Worm (Caenorhabditis elegans) whole organism, mixed stage, embryonic: ENCODE data around the gene F58F9.9.

Experiments
- M03D4.4 ChIP-seq: sonication (generic microtip); optimal IDR thresholded peaks from 2 replicates; lab custom pipeline; 2017; ENCODE audit warnings: mild to moderate bottlenecking, missing genetic modification characterization, missing compliant biosample characterization
- bed-3 ChIP-seq: fragments of 200-800 bp; sonication (Bioruptor generic); optimal IDR thresholded peaks from 3 replicates; lab custom pipeline; 2018; ENCODE audit warnings: mild to moderate bottlenecking, missing genetic modification characterization, moderate library complexity, missing compliant biosample characterization
- ceh-39 ChIP-seq: fragments of 150-350 bp; optimal IDR thresholded peaks from 2 replicates; lab custom pipeline; 2014; ENCODE audit warnings: missing biosample characterization, missing genetic modification characterization
- ceh-43 ChIP-seq: fragments of 200-800 bp; sonication (Bioruptor generic); optimal IDR thresholded peaks from 2 replicates; lab custom pipeline; 2018; ENCODE audit warnings: mild to moderate bottlenecking, missing genetic modification characterization, moderate library complexity, missing compliant biosample characterization
- ceh-83 ChIP-seq: fragments of 200-800 bp; sonication (Bioruptor generic); optimal IDR thresholded peaks from 2 replicates; lab custom pipeline; 2018; ENCODE audit warnings: mild to moderate bottlenecking, missing genetic modification characterization, missing compliant biosample characterization
- ces-1 ChIP-seq: fragments of 150-350 bp; optimal IDR thresholded peaks from 2 replicates; lab custom pipeline; 2014; ENCODE audit warnings: missing biosample characterization, missing genetic modification reagents, missing genetic modification characterization
- cnd-1 ChIP-seq: fragments of 200-800 bp; sonication (Bioruptor generic); optimal IDR thresholded peaks from 2 replicates; lab custom pipeline; 2018; ENCODE audit warnings: mild to moderate bottlenecking, missing genetic modification characterization, missing compliant biosample characterization
- drap-1 ChIP-seq: fragments of 200-800 bp; sonication (Bioruptor generic); optimal IDR thresholded peaks from 3 replicates; lab custom pipeline; 2018; ENCODE audit warnings: mild to moderate bottlenecking, missing genetic modification characterization, missing compliant biosample characterization
- elt-1 ChIP-seq: sonication (generic microtip); optimal IDR thresholded peaks from 2 replicates; lab custom pipeline; 2017; ENCODE audit warnings: missing genetic modification characterization, mild to moderate bottlenecking, missing compliant biosample characterization, antibody characterized with exemption, moderate library complexity, borderline replicate concordance; ENCODE audit not compliant: insufficient read depth
- elt-3 ChIP-seq: fragments of 150-350 bp; optimal IDR thresholded peaks from 2 replicates; lab custom pipeline; 2014; ENCODE audit warnings: missing biosample characterization, missing genetic modification characterization
- flh-1 ChIP-seq: fragments of 200-800 bp; sonication (Bioruptor generic); optimal IDR thresholded peaks from 2 replicates; lab custom pipeline; 2018; ENCODE audit warnings: mild to moderate bottlenecking, missing genetic modification characterization, moderate library complexity, missing compliant biosample characterization
- lin-13 ChIP-seq: fragments of 150-350 bp; optimal IDR thresholded peaks from 2 replicates; lab custom pipeline; 2014; ENCODE audit warnings: missing biosample characterization, missing genetic modification characterization
- lsy-2 ChIP-seq: fragments of 150-350 bp; optimal IDR thresholded peaks from 2 replicates; lab custom pipeline; 2014; ENCODE audit warnings: missing biosample characterization, missing genetic modification characterization
- mab-5 ChIP-seq: fragments of 150-350 bp; optimal IDR thresholded peaks from 2 replicates; lab custom pipeline; 2014; ENCODE audit warnings: missing biosample characterization, missing genetic modification characterization
- mep-1 ChIP-seq: fragments of 150-350 bp; optimal IDR thresholded peaks from 2 replicates; lab custom pipeline; 2017; ENCODE audit warnings: missing biosample characterization, missing genetic modification reagents, missing genetic modification characterization, inconsistent platforms
- mls-2 ChIP-seq: sonication (generic microtip); optimal IDR thresholded peaks from 2 replicates; lab custom pipeline; 2016; ENCODE audit warnings: mild to moderate bottlenecking, missing genetic modification characterization, moderate library complexity, missing compliant biosample characterization
- nhr-12 ChIP-seq: fragments of 150-350 bp; optimal IDR thresholded peaks from 2 replicates; lab custom pipeline; 2014; ENCODE audit warnings: missing biosample characterization, missing genetic modification characterization
- nhr-2 ChIP-seq: fragments of 150-350 bp; optimal IDR thresholded peaks from 2 replicates; lab custom pipeline; 2014; ENCODE audit warnings: missing biosample characterization, missing genetic modification characterization
- nhr-237 ChIP-seq: fragments of 150-350 bp; optimal IDR thresholded peaks from 2 replicates; lab custom pipeline; 2014; ENCODE audit warnings: missing biosample characterization, missing genetic modification characterization
- nhr-28 ChIP-seq: fragments of 150-350 bp; optimal IDR thresholded peaks from 2 replicates; lab custom pipeline; 2014; ENCODE audit warnings: missing biosample characterization, missing genetic modification characterization
- nhr-76 ChIP-seq: sonication (generic microtip); optimal IDR thresholded peaks from 2 replicates; lab custom pipeline; 2017; ENCODE audit warnings: missing biosample characterization, missing genetic modification characterization
- pha-4 ChIP-seq: fragments of 150-350 bp; optimal IDR thresholded peaks from 2 replicates; lab custom pipeline; 2018; ENCODE audit warnings: missing biosample characterization, missing genetic modification reagents, missing genetic modification characterization
- sem-2 ChIP-seq: fragments of 200-800 bp; sonication (Bioruptor generic); optimal IDR thresholded peaks from 2 replicates; lab custom pipeline; 2018; ENCODE audit warnings: mild to moderate bottlenecking, missing genetic modification characterization, missing compliant biosample characterization
- snpc-4 ChIP-seq: fragments of 150-350 bp; optimal IDR thresholded peaks from 2 replicates; lab custom pipeline; 2014; ENCODE audit warnings: missing biosample characterization, missing genetic modification characterization
- sptf-1 ChIP-seq: sonication (generic microtip); optimal IDR thresholded peaks from 2 replicates; lab custom pipeline; 2017; ENCODE audit warnings: mild to moderate bottlenecking, missing genetic modification characterization, moderate library complexity, missing compliant biosample characterization
- tbx-8 ChIP-seq: fragments of 200-800 bp; sonication (Bioruptor generic); optimal IDR thresholded peaks from 2 replicates; lab custom pipeline; 2018; ENCODE audit warnings: mild to moderate bottlenecking, missing genetic modification characterization, moderate library complexity, missing compliant biosample characterization
- unc-120 ChIP-seq: sonication (generic microtip); optimal IDR thresholded peaks from 2 replicates; lab custom pipeline; 2017; ENCODE audit warnings: missing genetic modification characterization, missing compliant biosample characterization; ENCODE audit not compliant: poor library complexity, severe bottlenecking
- unc-39 ChIP-seq: fragments of 150-350 bp; optimal IDR thresholded peaks from 2 replicates; lab custom pipeline; 2014; ENCODE audit warnings: missing biosample characterization, missing genetic modification characterization
- unc-62 ChIP-seq: fragments of 150-350 bp; optimal IDR thresholded peaks from 2 replicates; lab custom pipeline; 2014; ENCODE audit warnings: missing biosample characterization, missing genetic modification reagents, missing genetic modification characterization
- zip-8 ChIP-seq: fragments of 150-350 bp; optimal IDR thresholded peaks from 2 replicates; lab custom pipeline; 2014; ENCODE audit warnings: missing biosample characterization, missing genetic modification characterization
- ztf-11 ChIP-seq: fragments of 150-350 bp; optimal IDR thresholded peaks from 2 replicates; lab custom pipeline; 2014; ENCODE audit warnings: missing biosample characterization, missing genetic modification characterization

Gene F58F9.9

DNA sequence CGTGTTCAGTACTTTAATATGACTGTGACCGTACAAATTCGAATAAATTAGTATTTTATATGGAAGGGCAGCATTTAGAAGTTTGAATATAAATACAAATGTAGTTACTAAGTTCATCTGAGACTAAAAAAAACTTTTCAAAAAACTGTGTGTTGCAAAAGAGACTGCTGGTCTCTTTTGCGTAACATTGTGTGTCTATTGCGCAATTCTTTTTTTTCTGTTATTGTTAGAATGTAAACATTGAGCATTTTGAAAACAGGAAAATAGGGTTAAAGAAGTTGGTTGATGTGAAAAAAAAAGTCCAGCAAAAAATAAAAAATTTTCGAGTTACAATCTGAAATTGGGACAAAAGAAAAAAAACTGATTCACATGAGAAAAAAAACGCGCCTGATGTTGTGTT, 30.8 kb upstream of the F58F9.9 start:
- TF ChIP-seq unc-120 (tag; lab: Kevin White, UChicago) (no peak), zip-8 (tag; lab: Kevin White, UChicago) (peak; percentile 96)

ce11 chrIV:6210574-6210973, 29.5 kb upstream of the F58F9.9 start, which contains the start of the genes ugt-24 and C49A9.6:
Gene ugt-24, minus strand, starts transcription at chrIV:6210720.
Gene C49A9.6, plus strand, starts transcription at chrIV:6210936.
- TF ChIP-seq elt-1 (tag; lab: Kevin White, UChicago): no peak
- TF ChIP-seq M03D4.4 (tag; lab: Kevin White, UChicago): no peak
- TF ChIP-seq unc-39: no peak
- no peak for TF ChIP-seq ceh-43 (GFP tag; lab: Kevin White, UChicago)
- TF ChIP-seq mls-2 (tag; lab: Kevin White, UChicago): no peak
- no peak for TF ChIP-seq bed-3 (GFP tag; lab: Kevin White, UChicago)
- no peak for TF ChIP-seq cnd-1 (tag; lab: Kevin White, UChicago)
- TF ChIP-seq unc-120 (tag; lab: Kevin White, UChicago): no peak
- TF ChIP-seq ces-1 (GFP tag; lab: Kevin White, UChicago): no peak
- TF ChIP-seq ztf-11 (tag; lab: Kevin White, UChicago): no peak
- no peak for TF ChIP-seq nhr-28 (tag; lab: Kevin White, UChicago)
- no peak for TF ChIP-seq sem-2 (GFP tag; lab: Kevin White, UChicago)
- no peak for TF ChIP-seq lin-13 (tag; lab: Kevin White, UChicago)
- TF ChIP-seq pha-4 (tag; lab: Kevin White, UChicago): no peak
- TF ChIP-seq nhr-12 (tag; lab: Kevin White, UChicago): no peak
- no peak for TF ChIP-seq elt-3 (tag; lab: Kevin White, UChicago)
- TF ChIP-seq ceh-39: no peak

DNA sequence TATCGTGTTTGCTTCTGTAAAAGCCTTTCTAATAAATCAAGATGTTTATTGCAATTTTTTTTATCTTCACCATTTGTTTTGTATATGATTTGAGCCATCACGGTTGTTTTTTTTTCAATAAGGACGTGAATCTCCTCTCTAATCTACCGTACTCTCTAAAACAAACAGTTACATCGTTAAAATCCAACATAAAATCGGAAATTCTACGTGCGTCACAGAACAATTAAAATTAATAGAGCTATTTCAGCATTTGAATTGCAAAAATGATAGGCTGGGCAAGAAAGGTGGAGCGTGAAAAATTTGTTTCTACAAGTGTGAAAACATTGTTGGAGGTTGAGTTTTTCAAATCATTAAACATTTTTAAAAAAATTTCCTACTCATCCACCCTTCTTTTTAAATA, 26.7 kb upstream of the F58F9.9 start, which contains the start of gene C49A9.5:
TSS of gene C49A9.5 (plus strand) at position 271 of the 400 bp plus-strand sequence.
- TF ChIP-seq sptf-1 (tag; lab: Kevin White, UChicago) (no peak), pha-4 (tag; lab: Kevin White, UChicago) (no peak), lin-13 (tag; lab: Kevin White, UChicago) (no peak), M03D4.4 (tag; lab: Kevin White, UChicago) (no peak), ceh-83 (GFP tag; lab: Kevin White, UChicago) (no peak), nhr-28 (tag; lab: Kevin White, UChicago) (no peak), unc-62 (GFP tag; lab: Kevin White, UChicago) (no peak), ces-1 (GFP tag; lab: Kevin White, UChicago) (no peak), nhr-237 (tag; lab: Kevin White, UChicago) (no peak), flh-1 (GFP tag; lab: Kevin White, UChicago) (no peak), snpc-4 (tag; lab: Kevin White, UChicago) (no peak), ceh-43 (GFP tag; lab: Kevin White, UChicago) (no peak), mls-2 (tag; lab: Kevin White, UChicago) (no peak), mab-5 (no peak)
- TF ChIP-seq, all 35 proteins: peak for 0

DNA sequence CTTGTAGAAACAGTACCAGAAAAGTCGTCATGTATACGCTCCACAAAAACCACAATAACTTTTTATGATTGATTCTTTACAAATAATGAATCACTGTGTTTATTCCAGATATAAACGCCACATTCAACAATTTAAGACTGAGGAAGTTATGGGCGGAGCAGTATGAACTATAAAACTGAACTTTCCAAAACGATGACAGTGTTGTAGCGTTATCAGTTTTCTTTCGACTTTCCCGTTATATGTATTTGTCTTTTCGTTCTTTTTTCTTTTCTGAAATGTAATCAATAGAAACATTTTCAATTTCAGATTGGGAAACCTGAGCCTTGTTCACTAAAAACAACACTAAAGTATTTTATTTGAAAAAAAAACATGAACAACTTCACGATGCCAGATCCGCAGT, 23.0 kb upstream of the F58F9.9 start, which contains the start of gene C49A9.9:
TSS of gene C49A9.9 (plus strand) at position 307 of the 400 bp plus-strand sequence.
- no peak for TF ChIP-seq ces-1 (GFP tag; lab: Kevin White, UChicago)
- no peak for TF ChIP-seq nhr-76 (tag; lab: Kevin White, UChicago)
- TF ChIP-seq tbx-8: no peak
- no peak for TF ChIP-seq unc-62 (GFP tag; lab: Kevin White, UChicago)
- no peak for TF ChIP-seq drap-1 (GFP tag; lab: Kevin White, UChicago)
- TF ChIP-seq nhr-28 (tag; lab: Kevin White, UChicago): no peak
- TF ChIP-seq cnd-1 (tag; lab: Kevin White, UChicago): no peak
- TF ChIP-seq nhr-2 (tag; lab: Kevin White, UChicago): no peak

DNA sequence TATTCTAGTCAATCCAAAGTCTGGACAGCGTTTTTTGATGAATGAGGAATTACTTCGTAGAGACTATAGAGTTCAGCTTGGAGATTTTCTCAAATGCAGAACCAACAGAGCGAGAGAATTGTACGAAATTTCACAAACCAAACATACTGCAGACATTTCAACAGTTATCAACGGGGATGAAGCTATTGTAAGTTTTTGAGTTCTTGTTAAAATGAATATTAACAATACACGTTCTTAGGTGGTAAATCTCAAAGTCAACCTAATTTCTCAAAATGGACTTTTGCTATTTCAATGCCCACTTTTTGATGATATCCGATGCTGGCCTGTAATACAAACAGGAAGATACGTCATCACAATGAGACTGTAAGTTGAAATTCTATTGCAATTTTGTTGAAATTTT, 22.6 kb upstream of the F58F9.9 start:
- TF ChIP-seq tbx-8 (no peak), nhr-237 (tag; lab: Kevin White, UChicago) (no peak), bed-3 (GFP tag; lab: Kevin White, UChicago) (no peak), cnd-1 (tag; lab: Kevin White, UChicago) (no peak), ces-1 (GFP tag; lab: Kevin White, UChicago) (no peak), unc-62 (GFP tag; lab: Kevin White, UChicago) (no peak), snpc-4 (tag; lab: Kevin White, UChicago) (no peak), elt-1 (tag; lab: Kevin White, UChicago) (no peak), unc-120 (tag; lab: Kevin White, UChicago) (no peak), ceh-43 (GFP tag; lab: Kevin White, UChicago) (no peak), ztf-11 (tag; lab: Kevin White, UChicago) (no peak), nhr-12 (tag; lab: Kevin White, UChicago) (no peak), unc-39 (no peak), nhr-28 (tag; lab: Kevin White, UChicago) (no peak), M03D4.4 (tag; lab: Kevin White, UChicago) (no peak), lin-13 (tag; lab: Kevin White, UChicago) (no peak), mls-2 (tag; lab: Kevin White, UChicago) (no peak), lsy-2 (no peak), mab-5 (no peak), mep-1 (no peak)
